Fruit fly (Drosophila melanogaster) whole organism, wandering third instar larva: Measurements from ENCODE around the gene EloA.

Experiments used
- Abd-B ChIP-seq: fragments of >200 bp; optimal IDR thresholded peaks from 2 replicates; lab custom pipeline; 2017; ENCODE audit warnings: missing biosample characterization, missing genetic modification characterization
- CG32264 ChIP-seq: fragments of 200-800 bp; sonication (Bioruptor generic); optimal IDR thresholded peaks from 2 replicates; lab custom pipeline; 2016; ENCODE audit warnings: missing biosample characterization, missing genetic modification characterization
- CG9705 ChIP-seq: fragments of 200-800 bp; sonication (Bioruptor generic); optimal IDR thresholded peaks from 2 replicates; lab custom pipeline; 2018; ENCODE audit warnings: missing biosample characterization, mild to moderate bottlenecking, missing genetic modification characterization
- CrebA ChIP-seq: fragments of 200-800 bp; sonication (Bioruptor generic); optimal IDR thresholded peaks from 2 replicates; lab custom pipeline; 2016; ENCODE audit warnings: missing biosample characterization, mild to moderate bottlenecking, missing genetic modification characterization, borderline replicate concordance
- Dfd ChIP-seq: fragments of >200 bp; optimal IDR thresholded peaks from 2 replicates; lab custom pipeline; 2017; ENCODE audit warnings: missing biosample characterization, missing genetic modification characterization
- Dif ChIP-seq: fragments of 200-275, 200-300 bp; sonication (Bioruptor generic); optimal IDR thresholded peaks from 2 replicates; lab custom pipeline; 2018; ENCODE audit warnings: missing biosample characterization, missing genetic modification characterization; ENCODE audit not compliant: partially characterized antibody
- GATAd ChIP-seq: sonication (Bioruptor generic); optimal IDR thresholded peaks from 2 replicates; lab custom pipeline; 2016; ENCODE audit warnings: missing biosample characterization, missing genetic modification characterization
- HLH106 ChIP-seq: fragments of 200-800 bp; optimal IDR thresholded peaks from 3 replicates; lab custom pipeline; 2019; ENCODE audit warnings: missing biosample characterization, mild to moderate bottlenecking, missing genetic modification characterization, moderate library complexity
- Hnf4 ChIP-seq: fragments of 200-800 bp; sonication (Bioruptor generic); optimal IDR thresholded peaks from 2 replicates; lab custom pipeline; 2016; ENCODE audit warnings: missing biosample characterization, mild to moderate bottlenecking, missing genetic modification characterization
- Hr78 ChIP-seq: fragments of >200 bp; optimal IDR thresholded peaks from 2 replicates; lab custom pipeline; 2017; ENCODE audit warnings: missing biosample characterization, missing genetic modification characterization
- Jra ChIP-seq: sonication (Bioruptor generic); optimal IDR thresholded peaks from 2 replicates; lab custom pipeline; 2016; ENCODE audit warnings: missing biosample characterization, missing genetic modification characterization
- N ChIP-seq: fragments of >200 bp; optimal IDR thresholded peaks from 2 replicates; lab custom pipeline; 2018; ENCODE audit warnings: missing biosample characterization, missing external identifiers, missing genetic modification characterization
- OdsH ChIP-seq: fragments of 200-800 bp; sonication (Bioruptor generic); optimal IDR thresholded peaks from 2 replicates; lab custom pipeline; 2016; ENCODE audit warnings: missing biosample characterization, mild to moderate bottlenecking, missing genetic modification characterization
- Rel ChIP-seq, 2 experiments: fragments of 200-800 bp; sonication (Bioruptor generic) in 1 of 2; optimal IDR thresholded peaks; 2 replicates in 1 of 2; 3 replicates in 1 of 2; lab custom pipeline; 2016 to 2019; ENCODE audit warnings: mild to moderate bottlenecking in 2 of 2, missing biosample characterization in 2 of 2, missing genetic modification characterization in 2 of 2, moderate library complexity in 1 of 2
- Sp1 ChIP-seq: fragments of 200-800 bp; sonication (Bioruptor generic); optimal IDR thresholded peaks from 3 replicates; lab custom pipeline; 2019; ENCODE audit warnings: missing biosample characterization, mild to moderate bottlenecking, missing genetic modification characterization, moderate library complexity
- Vsx2 ChIP-seq: fragments of 200-300, 225-300 bp; sonication (Bioruptor generic); optimal IDR thresholded peaks from 2 replicates; lab custom pipeline; 2018; ENCODE audit warnings: missing biosample characterization, missing genetic modification characterization; ENCODE audit not compliant: partially characterized antibody
- br ChIP-seq: fragments of 200-800 bp; sonication (Bioruptor generic); optimal IDR thresholded peaks from 2 replicates; lab custom pipeline; 2016; ENCODE audit warnings: missing biosample characterization, missing genetic modification characterization
- brk ChIP-seq: fragments of 200-800 bp; sonication (Bioruptor generic); optimal IDR thresholded peaks from 2 replicates; lab custom pipeline; 2016; ENCODE audit warnings: missing biosample characterization, mild to moderate bottlenecking, missing genetic modification characterization
- dmrt93B ChIP-seq: fragments of 200-800 bp; sonication (Bioruptor generic); optimal IDR thresholded peaks from 2 replicates; lab custom pipeline; 2018; ENCODE audit warnings: missing biosample characterization, mild to moderate bottlenecking, missing genetic modification characterization
- dsf ChIP-seq: sonication (Bioruptor generic); optimal IDR thresholded peaks from 2 replicates; lab custom pipeline; 2016; ENCODE audit warnings: missing biosample characterization, missing genetic modification characterization, borderline replicate concordance
- foxo ChIP-seq, 2 experiments: fragments of 200-800 bp; sonication (Bioruptor generic); optimal IDR thresholded peaks; 2 replicates in 1 of 2; 3 replicates in 1 of 2; lab custom pipeline; 2016 to 2017; ENCODE audit warnings: missing biosample characterization in 2 of 2, missing genetic modification characterization in 2 of 2
- fru ChIP-seq: fragments of 200-800 bp; sonication (Bioruptor generic); optimal IDR thresholded peaks from 3 replicates; lab custom pipeline; 2016; ENCODE audit warnings: missing biosample characterization, mild to moderate bottlenecking, missing genetic modification characterization
- h ChIP-seq: fragments of 200-800 bp; sonication (Bioruptor generic); optimal IDR thresholded peaks from 3 replicates; lab custom pipeline; 2016; ENCODE audit warnings: missing biosample characterization, mild to moderate bottlenecking, missing genetic modification characterization
- jim ChIP-seq: fragments of 175-275, 200-325 bp; sonication (Bioruptor generic); optimal IDR thresholded peaks from 2 replicates; lab custom pipeline; 2016; ENCODE audit warnings: missing biosample characterization, mild to moderate bottlenecking, missing genetic modification characterization
- lola ChIP-seq: fragments of >200 bp; optimal IDR thresholded peaks from 2 replicates; lab custom pipeline; 2017; ENCODE audit warnings: missing biosample characterization, missing genetic modification characterization
- pan ChIP-seq: fragments of >200 bp; optimal IDR thresholded peaks from 2 replicates; lab custom pipeline; 2017
- psq ChIP-seq: fragments of 200-800 bp; sonication (Bioruptor generic); optimal IDR thresholded peaks from 3 replicates; lab custom pipeline; 2017; ENCODE audit warnings: missing biosample characterization, mild to moderate bottlenecking, missing genetic modification characterization, moderate library complexity
- rgr ChIP-seq: fragments of 200-800 bp; sonication (Bioruptor generic); optimal IDR thresholded peaks from 3 replicates; lab custom pipeline; 2016; ENCODE audit warnings: missing biosample characterization, mild to moderate bottlenecking, missing genetic modification characterization
- sage ChIP-seq: fragments of 200-800 bp; sonication (Bioruptor generic); optimal IDR thresholded peaks from 2 replicates; lab custom pipeline; 2016; ENCODE audit warnings: missing biosample characterization, mild to moderate bottlenecking, missing genetic modification characterization
- sv ChIP-seq: fragments of 200-800 bp; sonication (Bioruptor generic); optimal IDR thresholded peaks from 3 replicates; lab custom pipeline; 2016; ENCODE audit warnings: missing biosample characterization, missing genetic modification characterization
- tai ChIP-seq: sonication (Bioruptor generic); optimal IDR thresholded peaks from 2 replicates; lab custom pipeline; 2016; ENCODE audit warnings: missing biosample characterization, missing genetic modification characterization
- usp ChIP-seq: fragments of >200 bp; optimal IDR thresholded peaks from 2 replicates; lab custom pipeline; 2017; ENCODE audit warnings: missing biosample characterization, missing genetic modification characterization
- woc ChIP-seq: sonication (Bioruptor generic); optimal IDR thresholded peaks from 2 replicates; lab custom pipeline; 2016; ENCODE audit warnings: missing biosample characterization, mild to moderate bottlenecking, missing genetic modification characterization

Gene EloA

dm6 chr3R:23257986-23258427 is 6.6 kb downstream of the EloA start, which contains the start of the genes wda and Pex11c (continued):
- no peak for TF ChIP-seq Abd-B (GFP tag; lab: Kevin White, UChicago)
- TF ChIP-seq Sp1 (GFP tag; lab: Kevin White, UChicago) = peak; percentile 81
- peak; percentile 27 for TF ChIP-seq sage (GFP tag; lab: Kevin White, UChicago)
- peak; percentile 66 for TF ChIP-seq sv
- TF ChIP-seq CrebA = no peak
- no peak for TF ChIP-seq Dfd (GFP tag; lab: Kevin White, UChicago)

DNA sequence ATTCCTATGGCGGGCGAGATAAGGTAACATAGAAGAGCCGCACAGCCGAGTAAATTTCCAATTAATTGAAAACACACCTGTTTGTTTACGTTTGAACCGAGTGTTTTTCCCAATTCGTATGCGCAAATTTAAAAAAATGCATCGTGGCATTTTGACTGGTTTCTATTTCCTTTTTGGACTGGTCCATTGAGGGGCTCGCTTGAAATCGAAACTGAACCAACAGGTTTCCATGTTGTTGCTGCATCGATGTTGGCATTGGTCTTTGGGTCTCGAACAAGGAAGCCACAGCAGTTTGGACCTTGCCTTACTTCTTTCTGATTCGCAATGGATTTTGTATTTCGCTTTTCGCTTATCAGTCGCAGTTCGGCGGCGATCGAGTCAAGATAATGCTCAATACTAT is 7.2 kb downstream of the EloA start:
- no peak for TF ChIP-seq jim
- no peak for TF ChIP-seq br (GFP tag; lab: Kevin White, UChicago)
- no peak for TF ChIP-seq Rel (GFP tag; optimal IDR thresholded peaks at IDR 0.05; lab: Kevin White, UChicago)
- no peak for TF ChIP-seq Rel (tag; optimal IDR thresholded peaks at IDR 0.05; lab: Kevin White, UChicago)
- TF ChIP-seq Hr78 (GFP tag; lab: Kevin White, UChicago) = no peak
- no peak for TF ChIP-seq tai (GFP tag; lab: Kevin White, UChicago)
- peak; percentile 35 for TF ChIP-seq Dif (GFP tag; lab: Kevin White, UChicago)

DNA sequence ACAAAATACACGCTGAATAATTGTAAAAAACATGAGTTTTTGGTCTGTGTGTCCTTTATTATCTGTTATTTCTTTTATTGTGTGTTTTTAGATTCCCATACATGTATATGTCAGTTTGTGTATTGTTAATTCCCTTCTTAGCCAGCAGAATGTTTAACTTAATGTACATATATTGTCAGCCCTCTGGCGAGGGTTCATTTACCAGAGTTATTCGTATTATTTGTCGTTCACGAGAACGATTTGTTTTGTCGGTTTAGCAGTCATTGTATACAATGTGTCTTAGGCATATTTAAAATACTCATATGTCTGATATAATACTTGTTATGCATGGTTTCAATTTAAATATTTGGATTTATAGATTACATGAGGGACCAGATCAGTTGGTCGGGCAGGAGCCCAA is 9.2 kb downstream of the EloA start:
- no peak for TF ChIP-seq usp (GFP tag; lab: Kevin White, UChicago)
- no peak for TF ChIP-seq fru (GFP tag; lab: Kevin White, UChicago)
- no peak for TF ChIP-seq rgr
- no peak for TF ChIP-seq Dif (GFP tag; lab: Kevin White, UChicago)
- TF ChIP-seq br (GFP tag; lab: Kevin White, UChicago) = no peak
- no peak for TF ChIP-seq h (GFP tag; lab: Kevin White, UChicago)

DNA sequence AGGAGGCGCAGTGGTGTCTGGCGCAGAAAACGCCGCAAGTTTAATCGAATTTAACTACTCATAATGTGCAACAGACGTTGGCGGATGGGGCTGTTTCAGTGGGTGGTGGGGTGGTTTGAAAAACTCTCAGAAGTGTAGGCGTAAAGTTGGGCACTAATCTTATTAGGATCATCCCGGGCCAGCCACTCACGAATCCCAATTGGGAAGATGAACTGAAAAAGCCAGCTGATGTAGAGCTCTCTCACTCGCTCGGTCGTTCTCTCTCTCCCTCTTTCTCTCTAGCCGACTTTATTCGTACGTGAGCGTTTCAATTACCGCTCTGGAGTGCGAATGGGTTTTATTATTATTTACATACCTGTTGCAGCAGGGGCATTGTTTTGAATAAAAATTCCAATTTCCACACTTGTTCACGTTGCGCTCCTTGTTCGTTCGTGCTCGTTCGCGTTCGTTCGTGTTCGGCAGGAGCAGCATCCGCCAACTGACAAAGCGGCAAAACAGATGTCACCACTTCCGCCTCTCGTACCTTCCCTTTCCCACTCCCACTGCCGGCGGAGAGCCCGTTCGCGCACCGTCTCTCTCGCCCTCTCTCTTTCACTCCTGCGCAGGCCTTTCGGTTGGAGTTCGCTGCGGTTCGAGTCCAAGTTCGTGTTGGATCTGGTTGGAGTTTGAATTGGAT is 27.5 kb downstream of the EloA start:
- TF ChIP-seq Dif (GFP tag; lab: Kevin White, UChicago) (peak; percentile 66), pan (lab: Kevin White, UChicago) (no peak)
- TF ChIP-seq, all 38 proteins: peak for 1

DNA sequence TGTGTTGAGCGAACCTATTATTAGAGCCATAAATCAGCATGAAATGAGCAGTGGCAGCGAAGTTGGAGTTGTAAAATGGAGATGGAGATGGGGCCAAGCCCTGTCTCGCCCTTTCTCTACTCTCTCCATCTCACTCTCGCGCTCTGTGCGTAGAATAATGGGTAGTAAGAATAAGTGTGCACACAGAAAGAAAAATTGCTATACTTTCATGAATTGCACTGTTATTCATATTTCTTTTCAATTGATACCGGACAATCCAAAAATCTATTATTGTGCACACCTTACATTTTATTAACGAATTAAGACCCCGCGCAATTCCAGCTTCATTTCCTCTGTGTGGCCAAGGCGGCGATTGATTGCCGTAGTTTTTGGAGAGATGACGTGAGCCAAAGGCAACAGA is 28.5 kb downstream of the EloA start:
- TF ChIP-seq Jra (no peak), sv (no peak), dsf (GFP tag; lab: Kevin White, UChicago) (no peak), psq (GFP tag; lab: Kevin White, UChicago) (no peak), CG32264 (no peak), woc (GFP tag; lab: Kevin White, UChicago) (no peak), rgr (no peak), N (GFP tag; lab: Kevin White, UChicago) (no peak), Sp1 (GFP tag; lab: Kevin White, UChicago) (no peak), Vsx2 (GFP tag; lab: Kevin White, UChicago) (no peak), Hnf4 (no peak), brk (GFP tag; lab: Kevin White, UChicago) (no peak), Dif (GFP tag; lab: Kevin White, UChicago) (no peak), h (GFP tag; lab: Kevin White, UChicago) (no peak), CrebA (no peak), CG9705 (no peak), br (GFP tag; lab: Kevin White, UChicago) (no peak)
- TF ChIP-seq, all 38 proteins: peak for 0

- TF ChIP-seq pan (lab: Kevin White, UChicago) (no peak), GATAd (peak; percentile 37), CG9705 (peak; percentile 80), sage (GFP tag; lab: Kevin White, UChicago) (no peak), fru (GFP tag; lab: Kevin White, UChicago) (peak; percentile 85), Rel (GFP tag; optimal IDR thresholded peaks at IDR 0.05; lab: Kevin White, UChicago) (peak; percentile 71), Rel (tag; optimal IDR thresholded peaks at IDR 0.05; lab: Kevin White, UChicago) (no peak), Vsx2 (GFP tag; lab: Kevin White, UChicago) (no peak), woc (GFP tag; lab: Kevin White, UChicago) (no peak), CG32264 (peak; percentile 1), lola (GFP tag; lab: Kevin White, UChicago) (no peak), sv (peak; percentile 83), Abd-B (GFP tag; lab: Kevin White, UChicago) (no peak), foxo (GFP tag; optimal IDR thresholded peaks at IDR 0.05; lab: Kevin White, UChicago) (peak in 1 of 2 experiments; percentile 93), usp (GFP tag; lab: Kevin White, UChicago) (no peak), br (GFP tag; lab: Kevin White, UChicago) (no peak), Jra (peak; percentile 76), tai (GFP tag; lab: Kevin White, UChicago) (no peak), dmrt93B (peak; percentile 70), Dfd (GFP tag; lab: Kevin White, UChicago) (no peak), Sp1 (GFP tag; lab: Kevin White, UChicago) (peak; percentile 87), CrebA (no peak), Hnf4 (no peak), Hr78 (GFP tag; lab: Kevin White, UChicago) (no peak), rgr (peak; percentile 92), dsf (GFP tag; lab: Kevin White, UChicago) (peak; percentile 64), HLH106 (tag; lab: Kevin White, UChicago) (peak; percentile 91), brk (GFP tag; lab: Kevin White, UChicago) (no peak), jim (peak; percentile 47), OdsH (GFP tag; lab: Kevin White, UChicago) (peak; percentile 83), N (GFP tag; lab: Kevin White, UChicago) (no peak)
These were observed 29.5 kb downstream of the EloA start, which contains the start of the genes orb and Cdc16 for dm6 chr3R:23280806-23281257. TSS of gene orb (minus strand) at chr3R:23280856. TSS of gene Cdc16 (plus strand) at chr3R:23281201.
